Fruit fly (Drosophila melanogaster): ENCODE data around the gene Obp22a.

Obp22a gene

DNA sequence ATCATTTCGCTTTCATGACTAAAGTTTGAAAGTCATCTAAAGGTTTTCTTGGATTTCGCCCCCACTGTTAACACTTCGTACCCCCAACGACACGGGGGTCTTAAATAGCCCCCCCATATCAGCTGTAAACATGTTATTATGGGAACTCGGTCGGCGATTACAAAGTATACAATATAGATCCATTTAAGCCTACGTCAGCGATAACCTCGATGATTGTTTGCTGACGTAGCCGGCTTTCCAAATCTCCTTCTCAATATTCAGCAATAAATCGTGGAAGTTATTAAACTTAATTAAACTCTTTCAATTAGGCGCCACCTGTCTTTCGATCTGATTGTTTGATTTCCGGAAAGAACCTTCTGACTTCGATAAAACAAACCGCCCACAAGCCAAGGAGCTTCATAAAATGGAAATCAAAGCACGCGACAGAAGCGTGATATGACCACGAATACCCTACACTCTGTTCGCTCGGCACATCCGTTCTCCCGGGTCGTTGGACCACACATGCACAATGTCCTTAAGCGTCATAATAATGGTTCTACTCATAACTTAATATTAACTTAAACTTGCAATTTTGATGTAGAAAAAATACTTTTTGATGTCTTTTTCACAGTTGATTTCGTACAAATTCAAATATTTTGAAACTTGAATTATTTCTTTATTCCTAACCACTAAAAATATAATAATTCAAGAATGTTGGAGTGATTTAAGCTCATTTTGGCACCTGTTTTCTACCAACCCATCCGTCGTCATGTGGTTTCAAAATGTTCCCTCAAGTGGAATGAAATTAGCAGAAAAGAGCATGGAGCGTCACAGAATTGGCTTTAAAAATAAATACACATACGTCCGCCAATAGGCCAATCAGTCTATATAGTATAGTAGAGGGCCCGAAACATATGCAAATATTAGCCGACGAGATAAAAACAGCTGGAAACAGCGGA, 5.3 kb downstream of the Obp22a start (continued):
- TF ChIP-seq sug (tag; optimal IDR thresholded peaks at IDR 0.05): peak; percentile 100
- TF ChIP-seq CG14667 (GFP tag; IDR thresholded peaks at IDR 0.05): 0 out of 2 replicates have a peak, but pooled peaks have one; percentile 19
- no peak for TF ChIP-seq CG10431 (GFP tag; optimal IDR thresholded peaks at IDR 0.05)
- no peak for TF ChIP-seq CG16813 (GFP tag; IDR thresholded peaks at IDR 0.05; ENCODE audit: partially characterized antibody)
- 0 out of 2 replicates have a peak, but pooled peaks have one; percentile 10 for TF ChIP-seq ara (GFP tag; IDR thresholded peaks at IDR 0.05)
- TF ChIP-seq peb (GFP tag; IDR thresholded peaks at IDR 0.05): no peak; the same call in 1 of the 2 replicates
- no peak for TF ChIP-seq CG2889 (GFP tag; IDR thresholded peaks at IDR 0.05)
- TF ChIP-seq Aef1 (GFP tag; IDR thresholded peaks at IDR 0.05): peak; percentile 48; the same call in 2 of the 3 replicates
- no peak for TF ChIP-seq CG8944 (GFP tag; optimal IDR thresholded peaks at IDR 0.05)
- peak; percentile 23; the same call in 1 of the 2 replicates for TF ChIP-seq E2f1 (GFP tag; IDR thresholded peaks at IDR 0.05)
- 0 out of 2 replicates have a peak, but pooled peaks have one; percentile 30 for TF ChIP-seq seq (GFP tag; IDR thresholded peaks at IDR 0.05)
- TF ChIP-seq Spps (tag; optimal IDR thresholded peaks at IDR 0.05): no peak
- TF ChIP-seq CG6254 (GFP tag; optimal IDR thresholded peaks at IDR 0.05): no peak
- peak; percentile 11 for TF ChIP-seq Ssrp (tag; optimal IDR thresholded peaks at IDR 0.05)
- TF ChIP-seq gt (GFP tag; IDR thresholded peaks at IDR 0.05): no peak
- TF ChIP-seq sens-2 (GFP tag; IDR thresholded peaks at IDR 0.05): no peak; the same call in 1 of the 2 replicates
- TF ChIP-seq tna (GFP tag; IDR thresholded peaks at IDR 0.05; ENCODE audit: partially characterized antibody): no peak
- TF ChIP-seq Rx (GFP tag; IDR thresholded peaks at IDR 0.05): no peak; the same call in 1 of the 2 replicates
- peak; percentile 23 for TF ChIP-seq CG6654 (GFP tag; optimal IDR thresholded peaks at IDR 0.05)
- TF ChIP-seq ATbp (GFP tag; optimal IDR thresholded peaks at IDR 0.05): peak; percentile 2
- TF ChIP-seq pfk (GFP tag; optimal IDR thresholded peaks at IDR 0.05): no peak
- TF ChIP-seq corto (GFP tag; optimal IDR thresholded peaks at IDR 0.05): no peak
- TF ChIP-seq C15 (GFP tag; IDR thresholded peaks at IDR 0.05): no peak
- TF ChIP-seq CG2875 (GFP tag; optimal IDR thresholded peaks at IDR 0.05): no peak
- TF ChIP-seq disco-r (GFP tag; optimal IDR thresholded peaks at IDR 0.05): no peak
- TF ChIP-seq CG3163 (GFP tag; optimal IDR thresholded peaks at IDR 0.05): no peak
- no peak for TF ChIP-seq CG10979 (tag; optimal IDR thresholded peaks at IDR 0.05)
- no peak for TF ChIP-seq CG2199 (GFP tag; IDR thresholded peaks at IDR 0.05)
- TF ChIP-seq Ets65A (GFP tag): peak; percentile 72
- no peak; the same call in 2 of the 3 replicates for TF ChIP-seq B-H1 (GFP tag; IDR thresholded peaks at IDR 0.05)
- no peak for TF ChIP-seq ap (GFP tag; IDR thresholded peaks at IDR 0.05)
- peak; percentile 58 for TF ChIP-seq H2.0 (GFP tag; IDR thresholded peaks at IDR 0.05)
- TF ChIP-seq scrt (GFP tag; optimal IDR thresholded peaks at IDR 0.05): peak; percentile 42
- TF ChIP-seq CG9437 (GFP tag; optimal IDR thresholded peaks at IDR 0.05): peak; percentile 28
- TF ChIP-seq crc (GFP tag; optimal IDR thresholded peaks at IDR 0.05): no peak
- TF ChIP-seq Max (GFP tag; optimal IDR thresholded peaks at IDR 0.05): no peak
- TF ChIP-seq Usf (GFP tag; optimal IDR thresholded peaks at IDR 0.05): no peak
- TF ChIP-seq CG10366 (GFP tag; IDR thresholded peaks at IDR 0.05): peak; percentile 35
- no peak for TF ChIP-seq CG11398 (GFP tag; optimal IDR thresholded peaks at IDR 0.05)
- TF ChIP-seq CG10959 (GFP tag; IDR thresholded peaks at IDR 0.05): no peak
- TF ChIP-seq ase (GFP tag; IDR thresholded peaks at IDR 0.05): no peak
- TF ChIP-seq CG1832 (GFP tag; optimal IDR thresholded peaks at IDR 0.05): no peak
- peak; percentile 62; the same call in 1 of the 4 replicates for TF ChIP-seq Gug (GFP tag; IDR thresholded peaks at IDR 0.05)
- peak; percentile 25 for TF ChIP-seq Fer2 (tag; optimal IDR thresholded peaks at IDR 0.05)
- no peak for TF ChIP-seq hth (optimal IDR thresholded peaks at IDR 0.05)
- no peak for TF ChIP-seq CG34224 (GFP tag; IDR thresholded peaks at IDR 0.05; ENCODE audit: partially characterized antibody)
- no peak for TF ChIP-seq hkb (optimal IDR thresholded peaks at IDR 0.05)
- peak; percentile 70 for TF ChIP-seq hkb (GFP tag; IDR thresholded peaks at IDR 0.05)
- peak; percentile 7 for TF ChIP-seq vfl (GFP tag; optimal IDR thresholded peaks at IDR 0.05)
- no peak for TF ChIP-seq Tbp (GFP tag; optimal IDR thresholded peaks at IDR 0.05)

All from whole organism, embryonic.